Worm (Caenorhabditis elegans) whole organism, L3 larva: Measurements from ENCODE around the gene fbxb-57.

Experiments used
- R02D3.7 ChIP-seq: fragments of 150-350 bp; optimal IDR thresholded peaks from 2 replicates; lab custom pipeline; 2014; ENCODE audit warnings: missing biosample characterization, missing genetic modification characterization
- ZK546.5 ChIP-seq: sonication (generic microtip); optimal IDR thresholded peaks from 2 replicates; lab custom pipeline; 2017; ENCODE audit warnings: missing biosample characterization, missing genetic modification characterization
- ceh-16 ChIP-seq: sonication (generic microtip); optimal IDR thresholded peaks from 2 replicates; lab custom pipeline; 2017; ENCODE audit warnings: missing biosample characterization, missing genetic modification characterization
- ceh-28 ChIP-seq: fragments of 150-350 bp; optimal IDR thresholded peaks from 2 replicates; lab custom pipeline; 2014; ENCODE audit warnings: missing biosample characterization, missing genetic modification reagents, missing genetic modification characterization
- ceh-82 ChIP-seq: fragments of 150-350 bp; optimal IDR thresholded peaks from 2 replicates; lab custom pipeline; 2014; ENCODE audit warnings: missing biosample characterization, missing genetic modification characterization
- ceh-9 ChIP-seq: sonication (generic microtip); optimal IDR thresholded peaks from 2 replicates; lab custom pipeline; 2018; ENCODE audit warnings: missing biosample characterization, missing genetic modification characterization
- daf-12 ChIP-seq: fragments of 150-350 bp; optimal IDR thresholded peaks from 2 replicates; lab custom pipeline; 2014; ENCODE audit warnings: missing biosample characterization, missing genetic modification reagents, missing genetic modification characterization
- egl-5 ChIP-seq: fragments of 150-350 bp; optimal IDR thresholded peaks from 2 replicates; lab custom pipeline; 2017; ENCODE audit warnings: missing biosample characterization, missing genetic modification reagents, missing genetic modification characterization, inconsistent platforms
- elt-1 ChIP-seq: fragments of 150-350 bp; optimal IDR thresholded peaks from 2 replicates; lab custom pipeline; 2014; ENCODE audit warnings: missing biosample characterization, missing genetic modification characterization
- elt-2 ChIP-seq: sonication (generic microtip); optimal IDR thresholded peaks from 2 replicates; lab custom pipeline; 2016; ENCODE audit warnings: missing genetic modification reagents, mild to moderate bottlenecking, missing genetic modification characterization, missing compliant biosample characterization
- elt-3 ChIP-seq, 3 experiments: fragments of 150-350 bp in 1 of 3; sonication (generic microtip) in 2 of 3; optimal IDR thresholded peaks; 2 replicates in 2 of 3; 4 replicates in 1 of 3; lab custom pipeline; 2014 to 2017; ENCODE audit warnings: missing biosample characterization in 3 of 3, missing genetic modification characterization in 3 of 3
- eor-1 ChIP-seq, 2 experiments: fragments of 150-350 bp; optimal IDR thresholded peaks; 2 replicates each; lab custom pipeline; 2014 to 2018; ENCODE audit warnings: missing biosample characterization in 2 of 2, missing genetic modification characterization in 2 of 2
- fkh-2 ChIP-seq: fragments of 150-350 bp; optimal IDR thresholded peaks from 2 replicates; lab custom pipeline; 2014; ENCODE audit warnings: missing biosample characterization, missing genetic modification reagents, missing genetic modification characterization
- fos-1 ChIP-seq: fragments of 150-350 bp; optimal IDR thresholded peaks from 2 replicates; lab custom pipeline; 2014; ENCODE audit warnings: missing biosample characterization, missing genetic modification characterization
- jun-1 ChIP-seq: fragments of 150-350 bp; optimal IDR thresholded peaks from 2 replicates; lab custom pipeline; 2014; ENCODE audit warnings: missing biosample characterization, missing genetic modification reagents, missing genetic modification characterization
- lin-15B ChIP-seq: fragments of 150-350 bp; optimal IDR thresholded peaks from 2 replicates; lab custom pipeline; 2014; ENCODE audit warnings: missing biosample characterization, missing genetic modification characterization
- lsy-12 ChIP-seq: sonication (generic microtip); optimal IDR thresholded peaks from 2 replicates; lab custom pipeline; 2016; ENCODE audit warnings: mild to moderate bottlenecking, missing genetic modification characterization, missing compliant biosample characterization
- nfya-1 ChIP-seq: sonication (generic microtip); optimal IDR thresholded peaks from 2 replicates; lab custom pipeline; 2017; ENCODE audit warnings: missing genetic modification characterization, mild to moderate bottlenecking, missing compliant biosample characterization, antibody characterized with exemption, moderate library complexity; ENCODE audit not compliant: insufficient read depth
- nhr-237 ChIP-seq: fragments of 150-350 bp; optimal IDR thresholded peaks from 2 replicates; lab custom pipeline; 2014; ENCODE audit warnings: missing biosample characterization, missing genetic modification characterization
- nhr-25 ChIP-seq: sonication (generic microtip); optimal IDR thresholded peaks from 2 replicates; lab custom pipeline; 2017; ENCODE audit warnings: missing biosample characterization, missing genetic modification characterization
- nhr-28 ChIP-seq: fragments of 150-350 bp; optimal IDR thresholded peaks from 2 replicates; lab custom pipeline; 2014; ENCODE audit warnings: missing biosample characterization, missing genetic modification characterization
- nhr-43 ChIP-seq: sonication (generic microtip); optimal IDR thresholded peaks from 2 replicates; lab custom pipeline; 2016; ENCODE audit warnings: mild to moderate bottlenecking, missing genetic modification characterization, missing compliant biosample characterization; ENCODE audit not compliant: poor library complexity, severe bottlenecking
- nhr-76 ChIP-seq: fragments of 150-350 bp; sonication (generic microtip); optimal IDR thresholded peaks from 5 replicates; lab custom pipeline; 2014; ENCODE audit warnings: missing biosample characterization, missing genetic modification characterization
- nhr-77 ChIP-seq: fragments of 150-350 bp; optimal IDR thresholded peaks from 2 replicates; lab custom pipeline; 2014; ENCODE audit warnings: missing biosample characterization, missing genetic modification characterization
- pha-4 ChIP-seq: fragments of 150-350 bp; optimal IDR thresholded peaks from 2 replicates; lab custom pipeline; 2014; ENCODE audit warnings: missing biosample characterization, missing genetic modification reagents, missing genetic modification characterization
- sea-2 ChIP-seq: fragments of 150-350 bp; sonication (generic microtip); optimal IDR thresholded peaks from 4 replicates; lab custom pipeline; 2014; ENCODE audit warnings: missing biosample characterization, missing genetic modification reagents, missing genetic modification characterization
- snpc-4 ChIP-seq: fragments of 150-350 bp; optimal IDR thresholded peaks from 2 replicates; lab custom pipeline; 2014; ENCODE audit warnings: missing biosample characterization, missing genetic modification characterization
- tbx-2 ChIP-seq: sonication (generic microtip); optimal IDR thresholded peaks from 2 replicates; lab custom pipeline; 2016; ENCODE audit warnings: mild to moderate bottlenecking, missing genetic modification characterization, missing compliant biosample characterization
- unc-39 ChIP-seq: sonication (generic microtip); optimal IDR thresholded peaks from 4 replicates; lab custom pipeline; 2017; ENCODE audit warnings: missing biosample characterization, missing genetic modification characterization
- unc-62 ChIP-seq: fragments of 150-350 bp; sonication (generic microtip); optimal IDR thresholded peaks from 4 replicates; lab custom pipeline; 2014; ENCODE audit warnings: missing biosample characterization, missing genetic modification reagents, missing genetic modification characterization
- zag-1 ChIP-seq: fragments of 150-350 bp; optimal IDR thresholded peaks from 2 replicates; lab custom pipeline; 2014; ENCODE audit warnings: missing biosample characterization, missing genetic modification characterization
- ztf-11 ChIP-seq: fragments of 150-350 bp; optimal IDR thresholded peaks from 2 replicates; lab custom pipeline; 2014; ENCODE audit warnings: missing biosample characterization, missing genetic modification characterization
- ztf-4 ChIP-seq: fragments of 150-350 bp; optimal IDR thresholded peaks from 2 replicates; lab custom pipeline; 2014; ENCODE audit warnings: missing biosample characterization, missing genetic modification characterization

The fbxb-57 gene

DNA sequence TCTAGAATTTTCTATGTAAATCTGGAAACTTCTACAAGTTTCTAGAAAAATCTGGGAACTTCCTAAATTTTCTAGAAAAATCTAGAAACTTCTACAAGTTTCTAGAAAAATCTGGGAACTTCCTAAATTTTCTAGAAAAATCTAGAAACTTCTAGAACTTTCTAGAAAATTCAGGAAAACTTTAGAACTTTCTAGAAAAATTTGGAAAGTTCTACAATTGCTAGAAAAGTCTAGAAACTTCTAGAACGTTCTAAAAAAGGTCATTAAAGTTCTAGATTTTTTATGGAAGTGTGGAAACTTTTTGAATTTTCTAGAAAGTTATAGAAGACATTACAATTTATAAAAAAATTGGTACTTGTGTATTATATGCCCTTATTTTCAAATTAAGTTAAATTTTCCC is 4.5 kb downstream of the fbxb-57 start, which contains the start of gene F55C9.5:
Gene F55C9.5 (minus strand): TSS at position 101 of the 400 bp plus-strand sequence.
- no peak for TF ChIP-seq daf-12 (tag; lab: Kevin White, UChicago)
- TF ChIP-seq fos-1 (tag; lab: Kevin White, UChicago), result no peak
- no peak for TF ChIP-seq zag-1 (tag; lab: Kevin White, UChicago)
- no peak for TF ChIP-seq ZK546.5

DNA sequence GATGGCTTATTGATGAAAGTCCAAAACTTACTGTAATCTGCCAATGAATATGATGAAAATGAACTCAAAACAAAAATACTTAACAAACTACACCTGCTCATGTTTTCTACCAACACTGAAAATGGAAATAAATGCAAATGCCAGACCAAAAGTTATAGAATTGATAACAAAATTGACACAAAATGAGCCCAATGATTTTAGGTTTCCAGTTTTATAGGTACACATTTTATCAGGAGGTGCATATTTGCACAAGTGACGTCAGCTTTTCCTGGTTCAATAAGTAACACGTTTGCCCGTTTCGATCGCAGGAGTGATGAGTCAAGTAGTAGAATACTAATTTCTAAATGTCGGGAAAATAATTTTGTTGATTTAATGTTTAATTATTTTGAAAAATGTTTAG is 8.2 kb downstream of the fbxb-57 start, which contains the start of gene F55C9.6:
Gene F55C9.6 (minus strand): TSS at position 101 of the 400 bp plus-strand sequence.
- TF ChIP-seq lsy-12 (no peak), nfya-1 (tag; lab: Kevin White, UChicago) (no peak), unc-62 (GFP tag; lab: Kevin White, UChicago) (no peak), ztf-4 (tag; lab: Kevin White, UChicago) (no peak), elt-3 (tag; optimal IDR thresholded peaks at IDR 0.05; lab: Kevin White, UChicago) (no peak), jun-1 (no peak), nhr-76 (tag; lab: Kevin White, UChicago) (no peak)

DNA sequence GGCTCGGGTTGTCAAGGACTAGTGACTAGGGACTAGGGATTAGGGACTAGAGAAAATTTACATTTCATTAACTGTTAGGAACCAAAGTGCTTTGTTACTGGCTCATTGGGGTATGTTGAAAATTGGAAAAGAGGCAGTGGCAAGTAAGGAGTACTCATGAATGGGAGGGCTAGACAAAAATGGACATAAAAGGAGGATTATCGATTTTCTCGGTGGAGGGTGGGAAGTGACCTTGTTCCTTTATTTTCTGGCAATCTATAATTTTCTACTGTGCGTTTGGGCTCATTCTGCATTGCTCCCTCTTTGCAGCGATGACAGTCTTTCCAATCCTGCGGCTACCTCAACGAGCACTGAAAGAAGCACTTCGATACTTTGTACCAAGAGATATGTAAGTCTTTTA is 9.0 kb downstream of the fbxb-57 start, which contains the start of gene fbxb-60:
Gene fbxb-60 (plus strand): TSS at position 301 of the 400 bp plus-strand sequence.
- TF ChIP-seq lin-15B (tag; lab: Kevin White, UChicago) (no peak), ztf-11 (tag; lab: Kevin White, UChicago) (no peak), tbx-2 (no peak), unc-39 (tag; lab: Kevin White, UChicago) (no peak), snpc-4 (tag; lab: Kevin White, UChicago) (no peak), ZK546.5 (no peak), jun-1 (no peak)

DNA sequence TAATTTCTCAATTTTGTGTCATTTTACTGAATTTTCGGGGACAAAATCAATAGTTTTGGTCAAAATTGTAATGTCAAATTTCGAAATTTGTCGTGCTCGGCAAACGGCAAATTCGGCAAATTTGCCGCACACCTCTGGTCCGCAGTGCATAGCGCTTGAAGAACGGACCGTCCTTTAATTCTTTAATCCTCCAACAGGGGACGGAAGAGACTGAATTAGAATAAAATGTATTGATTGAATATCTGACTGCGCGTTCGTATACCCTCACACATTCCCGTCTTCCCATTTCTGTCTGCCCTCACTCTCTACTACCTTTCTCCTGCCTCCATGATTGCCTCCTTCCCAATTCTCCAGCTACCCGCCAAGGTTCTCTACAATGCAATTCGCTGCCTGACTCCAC is 10.7 kb downstream of the fbxb-57 start, which contains the start of gene F55C9.14:
Gene F55C9.14 (plus strand): TSS at position 301 of the 400 bp plus-strand sequence.
- TF ChIP-seq ceh-9 (tag; lab: Kevin White, UChicago), result no peak
- no peak for TF ChIP-seq nhr-237 (tag; lab: Kevin White, UChicago)
- no peak for TF ChIP-seq lin-15B (tag; lab: Kevin White, UChicago)
- no peak for TF ChIP-seq nhr-28 (tag; lab: Kevin White, UChicago)
- no peak for TF ChIP-seq ceh-82 (tag; lab: Kevin White, UChicago)

DNA sequence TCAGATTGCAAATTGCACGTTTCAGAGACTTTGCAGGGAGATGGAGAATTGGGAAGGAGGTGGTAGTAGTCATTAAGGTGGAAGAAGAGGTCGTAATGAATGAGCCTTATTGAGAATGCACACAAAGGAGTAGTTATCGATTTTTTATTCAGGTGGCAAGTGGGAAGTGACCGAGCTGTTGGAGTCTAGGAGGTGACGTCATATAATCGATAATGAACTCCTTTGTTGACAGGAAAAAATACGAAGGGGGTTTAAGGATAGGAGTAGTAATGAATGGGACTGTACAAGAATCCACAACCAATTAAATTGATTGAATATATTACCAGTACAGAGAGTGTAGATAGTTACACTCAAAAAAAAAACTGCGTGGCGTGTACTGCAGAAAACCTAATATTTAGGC is 13.4 kb downstream of the fbxb-57 start, which contains the start of gene fbxb-62:
Gene fbxb-62 (minus strand): TSS at position 101 of the 400 bp plus-strand sequence.
- TF ChIP-seq ztf-11 (tag; lab: Kevin White, UChicago) (no peak), snpc-4 (tag; lab: Kevin White, UChicago) (no peak), ceh-28 (tag; lab: Kevin White, UChicago) (no peak), ceh-82 (tag; lab: Kevin White, UChicago) (no peak), unc-62 (GFP tag; lab: Kevin White, UChicago) (no peak), elt-3 (tag; optimal IDR thresholded peaks at IDR 0.05; lab: Kevin White, UChicago) (no peak), sea-2 (GFP tag; lab: Kevin White, UChicago) (no peak), unc-39 (tag; lab: Kevin White, UChicago) (no peak), jun-1 (no peak), nhr-237 (tag; lab: Kevin White, UChicago) (no peak), ceh-16 (tag; lab: Kevin White, UChicago) (no peak), fkh-2 (tag; lab: Kevin White, UChicago) (no peak), elt-2 (tag; lab: Kevin White, UChicago) (no peak), R02D3.7 (tag; lab: Kevin White, UChicago) (no peak), elt-1 (tag; lab: Kevin White, UChicago) (no peak), lin-15B (tag; lab: Kevin White, UChicago) (no peak), nhr-77 (no peak), nhr-25 (no peak)

DNA sequence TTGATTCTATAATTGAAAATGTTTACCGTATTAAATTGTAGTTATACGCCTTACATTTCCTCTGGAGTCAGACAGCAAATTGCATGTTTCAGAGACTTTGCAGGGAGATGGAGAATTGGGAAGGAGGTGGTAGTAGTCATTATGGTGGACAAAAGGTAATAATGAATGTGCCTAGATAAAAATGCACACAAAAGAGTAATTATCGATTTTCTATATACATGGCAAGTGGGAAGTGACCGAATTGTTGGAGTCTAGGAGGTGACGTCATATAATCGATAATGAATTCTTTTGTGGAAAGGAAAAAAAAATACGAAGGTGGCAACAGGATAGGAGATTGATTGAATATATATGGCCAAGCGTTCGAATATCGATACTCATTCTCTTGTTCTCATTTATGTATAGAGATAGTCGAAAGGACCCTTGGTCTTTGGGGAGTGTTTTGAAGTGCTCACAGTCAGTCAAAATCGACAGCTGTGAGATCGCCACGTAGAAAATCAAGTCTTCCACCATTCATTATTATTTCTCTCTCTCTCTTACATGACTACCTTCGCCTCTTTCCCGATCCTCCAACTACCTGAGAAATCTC is 15.1 kb downstream of the fbxb-57 start, which contains the start of the genes fbxb-63 and fbxb-61:
Gene fbxb-63 (minus strand): TSS at position 142 of the 586 bp plus-strand sequence.
Gene fbxb-61 (plus strand): TSS at position 536 of the 586 bp plus-strand sequence.
- no peak for TF ChIP-seq eor-1 (tag; optimal IDR thresholded peaks at IDR 0.05; lab: Kevin White, UChicago)
- TF ChIP-seq pha-4 (tag; lab: Kevin White, UChicago), result no peak
- TF ChIP-seq elt-3 (tag; optimal IDR thresholded peaks at IDR 0.05; lab: Kevin White, UChicago), result no peak
- TF ChIP-seq nhr-43 (tag; lab: Kevin White, UChicago), result no peak
- TF ChIP-seq unc-62 (GFP tag; lab: Kevin White, UChicago), result no peak
- TF ChIP-seq egl-5 (tag; lab: Kevin White, UChicago), result no peak
- TF ChIP-seq, all 47 proteins: peak for 0
